Fruit fly (Drosophila melanogaster): ENCODE results near the gene CG3719.

Gene CG3719

DNA sequence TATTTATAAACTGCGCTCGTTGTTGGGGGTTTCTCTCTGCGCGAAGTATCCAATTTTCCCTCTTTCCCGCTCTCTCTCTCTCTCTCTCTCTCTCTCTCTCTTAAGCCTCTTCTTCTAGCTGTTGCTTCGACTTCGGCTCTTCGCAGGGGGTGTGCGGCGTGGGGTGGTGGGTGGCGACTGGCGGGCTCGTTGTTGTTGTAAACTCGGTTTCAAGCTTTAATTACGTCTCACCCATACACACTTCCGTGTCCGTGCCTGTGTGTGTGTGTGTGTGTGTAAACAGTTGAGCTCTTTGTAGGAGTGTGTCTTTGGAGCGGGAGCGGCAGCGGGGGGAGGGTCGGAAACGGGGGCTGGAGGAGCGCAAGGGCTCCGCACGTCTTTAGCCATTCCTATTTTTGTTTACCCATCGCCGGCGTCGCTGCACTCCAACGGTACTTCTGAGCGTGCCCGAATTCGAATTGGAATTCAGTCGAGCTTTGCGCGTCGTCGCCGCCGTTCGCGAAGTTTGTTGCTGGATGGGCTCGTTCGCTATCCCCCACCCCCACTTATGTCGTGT lies 7.9 kb upstream of the CG3719 start (continued):
- TF ChIP-seq NfI (GFP tag; optimal IDR thresholded peaks at IDR 0.05) (no peak), CG12942 (GFP tag; optimal IDR thresholded peaks at IDR 0.05) (no peak), Ets97D (GFP tag; optimal IDR thresholded peaks at IDR 0.05) (no peak), lab (GFP tag; optimal IDR thresholded peaks at IDR 0.05) (peak; percentile 27), sc (optimal IDR thresholded peaks at IDR 0.05) (no peak), sc (GFP tag; optimal IDR thresholded peaks at IDR 0.05) (no peak), CG10321 (GFP tag; IDR thresholded peaks at IDR 0.05) (no peak), NK7.1 (GFP tag; optimal IDR thresholded peaks at IDR 0.05) (no peak), gcm2 (GFP tag; optimal IDR thresholded peaks at IDR 0.05) (no peak), nerfin-1 (tag; optimal IDR thresholded peaks at IDR 0.05) (peak; percentile 5), cato (GFP tag; optimal IDR thresholded peaks at IDR 0.05; ENCODE audit: borderline replicate concordance) (no peak), Hr39 (optimal IDR thresholded peaks at IDR 0.05) (no peak), otp (GFP tag; IDR thresholded peaks at IDR 0.05) (0 out of 3 replicates have a peak, but pooled peaks have one; percentile 19), Blimp-1 (GFP tag; optimal IDR thresholded peaks at IDR 0.05) (no peak), vnd (GFP tag; IDR thresholded peaks at IDR 0.05; ENCODE audit: partially characterized antibody) (no peak), z (GFP tag; IDR thresholded peaks at IDR 0.05) (peak; percentile 67), CG5180 (GFP tag; optimal IDR thresholded peaks at IDR 0.05) (no peak), crol (GFP tag; IDR thresholded peaks at IDR 0.05) (peak; percentile 95), CG9215 (GFP tag; IDR thresholded peaks at IDR 0.05) (no peak), knrl (GFP tag; IDR thresholded peaks at IDR 0.05; ENCODE audit: partially characterized antibody) (no peak), Tbp (GFP tag; optimal IDR thresholded peaks at IDR 0.05) (no peak), Hey (tag; optimal IDR thresholded peaks at IDR 0.05) (no peak), CG4360 (GFP tag; IDR thresholded peaks at IDR 0.05) (peak; percentile 78), lmd (GFP tag; IDR thresholded peaks at IDR 0.05) (no peak), Atf6 (GFP tag; IDR thresholded peaks at IDR 0.05) (no peak), cad (GFP tag; optimal IDR thresholded peaks at IDR 0.05) (no peak), CG17802 (tag; optimal IDR thresholded peaks at IDR 0.05) (no peak), Sry-δ (GFP tag; optimal IDR thresholded peaks at IDR 0.05) (no peak), wdn (GFP tag; IDR thresholded peaks at IDR 0.05) (no peak), vvl (GFP tag; IDR thresholded peaks at IDR 0.05) (no peak; the same call in 1 of the 2 replicates), cg (GFP tag; optimal IDR thresholded peaks at IDR 0.05) (peak; percentile 78), fd102C (GFP tag; optimal IDR thresholded peaks at IDR 0.05) (no peak), CG10565 (GFP tag; optimal IDR thresholded peaks at IDR 0.05) (no peak), CG14667 (GFP tag; IDR thresholded peaks at IDR 0.05) (no peak), CG1832 (GFP tag; optimal IDR thresholded peaks at IDR 0.05) (peak; percentile 43), bigmax (GFP tag; optimal IDR thresholded peaks at IDR 0.05) (no peak), hb (GFP tag; IDR thresholded peaks at IDR 0.05; ENCODE audit: partially characterized antibody) (no peak), Opbp (GFP tag; IDR thresholded peaks at IDR 0.05; ENCODE audit: partially characterized antibody) (no peak), CG2129 (GFP tag; IDR thresholded peaks at IDR 0.05; ENCODE audit: partially characterized antibody) (no peak), lola (GFP tag; optimal IDR thresholded peaks at IDR 0.05) (no peak), CG9817 (tag; optimal IDR thresholded peaks at IDR 0.05) (no peak), CG4328 (GFP tag; optimal IDR thresholded peaks at IDR 0.05) (no peak), shn (GFP tag; optimal IDR thresholded peaks at IDR 0.05) (no peak), run (tag; optimal IDR thresholded peaks at IDR 0.05) (no peak), CG10462 (GFP tag; optimal IDR thresholded peaks at IDR 0.05) (no peak), Elba2 (GFP tag; optimal IDR thresholded peaks at IDR 0.05) (no peak), CG3407 (GFP tag; optimal IDR thresholded peaks at IDR 0.05) (no peak), Hmx (GFP tag; optimal IDR thresholded peaks at IDR 0.05) (no peak), Nf-YC (tag; optimal IDR thresholded peaks at IDR 0.05) (no peak), CG7987 (GFP tag; optimal IDR thresholded peaks at IDR 0.05) (no peak), CG9876 (GFP tag; optimal IDR thresholded peaks at IDR 0.05) (no peak)

Data from whole organism, embryonic.